Fruit fly (Drosophila melanogaster) whole organism, embryonic: ENCODE measurements around the gene CG4313.

Source experiments
- Asciz ChIP-seq: fragments of 200-800 bp; sonication (Bioruptor generic); optimal IDR thresholded peaks from 2 replicates; lab custom pipeline; 2017; ENCODE audit warnings: missing biosample characterization, mild to moderate bottlenecking, missing genetic modification characterization, missing genetic modification reagents
- Bgb ChIP-seq: fragments of 200-800 bp; sonication (Bioruptor generic); IDR thresholded peaks from 2 replicates; pipeline ENCODE4 v1.3.6; 2022; ENCODE audit warnings: missing biosample characterization, missing genetic modification characterization; ENCODE audit not compliant: partially characterized antibody
- Blimp-1 ChIP-seq: fragments of 200-800 bp; sonication (Bioruptor generic); optimal IDR thresholded peaks from 3 replicates; lab custom pipeline; 2018; ENCODE audit warnings: missing biosample characterization, missing genetic modification characterization, mild to moderate bottlenecking, moderate library complexity, missing genetic modification reagents
- CG11398 ChIP-seq: fragments of 200-800 bp; sonication (Bioruptor generic); optimal IDR thresholded peaks from 2 replicates; lab custom pipeline; 2016; ENCODE audit warnings: missing biosample characterization, missing genetic modification characterization
- CG1529 ChIP-seq: fragments of 200-800 bp; sonication (Bioruptor generic); optimal IDR thresholded peaks from 3 replicates; lab custom pipeline; 2018; ENCODE audit warnings: missing biosample characterization, missing genetic modification characterization
- CG1603 ChIP-seq: fragments of 200-800 bp; sonication (Bioruptor generic); optimal IDR thresholded peaks from 2 replicates; lab custom pipeline; 2019; ENCODE audit warnings: missing biosample characterization, mild to moderate bottlenecking, missing genetic modification characterization, moderate library complexity
- CG1647 ChIP-seq: fragments of 200-800 bp; sonication (Bioruptor generic); optimal IDR thresholded peaks from 3 replicates; lab custom pipeline; 2016; ENCODE audit warnings: missing biosample characterization, missing genetic modification characterization
- CG18599 ChIP-seq: fragments of 200-800 bp; sonication (Bioruptor generic); optimal IDR thresholded peaks from 3 replicates; lab custom pipeline; 2017; ENCODE audit warnings: missing biosample characterization, missing genetic modification characterization, mild to moderate bottlenecking, moderate library complexity, missing genetic modification reagents
- CG2116 ChIP-seq: fragments of 200-800 bp; sonication (Bioruptor generic); optimal IDR thresholded peaks from 3 replicates; lab custom pipeline; 2018; ENCODE audit warnings: missing biosample characterization, mild to moderate bottlenecking, missing genetic modification characterization
- CG2199 ChIP-seq: fragments of 200-800 bp; sonication (Bioruptor generic); IDR thresholded peaks from 3 replicates; pipeline ENCODE4 v1.3.6; 2022; ENCODE audit warnings: missing biosample characterization, missing genetic modification characterization
- CG30403 ChIP-seq: fragments of 200-800 bp; sonication (Bioruptor generic); optimal IDR thresholded peaks from 3 replicates; lab custom pipeline; 2016; ENCODE audit warnings: missing biosample characterization, missing genetic modification characterization
- CG34224 ChIP-seq: fragments of 200-800 bp; sonication (Bioruptor generic); IDR thresholded peaks from 3 replicates; pipeline ENCODE4 v1.3.6; 2022; ENCODE audit warnings: missing biosample characterization, missing genetic modification characterization; ENCODE audit not compliant: partially characterized antibody
- CG34422 ChIP-seq: fragments of 200-800 bp; sonication (Bioruptor generic); IDR thresholded peaks from 3 replicates; pipeline ENCODE4 v1.3.6; 2022; ENCODE audit warnings: missing biosample characterization, missing genetic modification characterization
- CG4424 ChIP-seq: fragments of 200-800 bp; sonication (Bioruptor generic); optimal IDR thresholded peaks from 3 replicates; lab custom pipeline; 2016; ENCODE audit warnings: missing biosample characterization, missing genetic modification characterization
- CG5245 ChIP-seq: fragments of 200-800 bp; sonication (Bioruptor generic); optimal IDR thresholded peaks from 3 replicates; lab custom pipeline; 2016; ENCODE audit warnings: missing biosample characterization, missing genetic modification characterization
- CG7839 ChIP-seq: fragments of 200-800 bp; sonication (Bioruptor generic); optimal IDR thresholded peaks from 3 replicates; lab custom pipeline; 2018; ENCODE audit warnings: missing biosample characterization, mild to moderate bottlenecking, missing genetic modification characterization, moderate library complexity
- CG7987 ChIP-seq: fragments of 200-800 bp; sonication (Bioruptor generic); optimal IDR thresholded peaks from 2 replicates; lab custom pipeline; 2018; ENCODE audit warnings: missing biosample characterization, mild to moderate bottlenecking, missing genetic modification characterization, moderate library complexity
- CG8388 ChIP-seq: fragments of 200-800 bp; sonication (Bioruptor generic); optimal IDR thresholded peaks from 2 replicates; lab custom pipeline; 2019; ENCODE audit warnings: missing biosample characterization, mild to moderate bottlenecking, missing genetic modification characterization, moderate library complexity
- CG8478 ChIP-seq: fragments of >200 bp; optimal IDR thresholded peaks from 2 replicates; lab custom pipeline; 2018
- CG9727 ChIP-seq: fragments of 200-800 bp; sonication (Bioruptor generic); optimal IDR thresholded peaks from 3 replicates; lab custom pipeline; 2017; ENCODE audit warnings: missing biosample characterization, mild to moderate bottlenecking, missing genetic modification characterization
- Dip2 ChIP-seq: fragments of 200-800 bp; sonication (Bioruptor generic); IDR thresholded peaks from 2 replicates; pipeline ENCODE4 v1.3.6; 2022; ENCODE audit warnings: missing biosample characterization, missing genetic modification characterization
- Drgx ChIP-seq: fragments of 200-800 bp; sonication (Bioruptor generic); IDR thresholded peaks from 2 replicates; pipeline ENCODE4 v1.3.6; 2022; ENCODE audit warnings: missing biosample characterization, missing genetic modification characterization
- E2f1 ChIP-seq: fragments of 200-800 bp; sonication (Bioruptor generic); IDR thresholded peaks from 2 replicates; pipeline ENCODE4 v1.3.6; 2022; ENCODE audit warnings: missing biosample characterization, missing genetic modification characterization
- Gsc ChIP-seq: fragments of 200-800 bp; sonication (Bioruptor generic); IDR thresholded peaks from 2 replicates; pipeline ENCODE4 v1.3.6; 2022; ENCODE audit warnings: missing biosample characterization, missing genetic modification characterization
- HHEX ChIP-seq: fragments of 200-800 bp; sonication (Bioruptor generic); optimal IDR thresholded peaks from 3 replicates; lab custom pipeline; 2017; ENCODE audit warnings: missing biosample characterization, mild to moderate bottlenecking, missing genetic modification characterization, missing genetic modification reagents
- Med ChIP-seq: fragments of 200-800 bp; sonication (Bioruptor generic); peaks from one replicate; lab custom pipeline; 2016; ENCODE audit warnings: missing biosample characterization, missing genetic modification characterization, mild to moderate bottlenecking, inconsistent platforms, moderate library complexity
- Nf-YC ChIP-seq: fragments of 200-800 bp; optimal IDR thresholded peaks from 3 replicates; lab custom pipeline; 2019; ENCODE audit warnings: missing biosample characterization, mild to moderate bottlenecking, missing genetic modification characterization, moderate library complexity
- Oaz ChIP-seq: fragments of 200-800 bp; sonication (Bioruptor generic); IDR thresholded peaks from 2 replicates; pipeline ENCODE4 v1.3.6; 2022; ENCODE audit warnings: missing biosample characterization, missing genetic modification characterization
- Ptx1 ChIP-seq: fragments of 200-800 bp; sonication (Bioruptor generic); IDR thresholded peaks from 2 replicates; pipeline ENCODE4 v1.3.6; 2022; ENCODE audit warnings: missing biosample characterization, missing genetic modification characterization
- Rfx ChIP-seq: fragments of 200-800 bp; sonication (Bioruptor generic); IDR thresholded peaks from 2 replicates; pipeline ENCODE4 v1.3.6; 2022; ENCODE audit warnings: missing biosample characterization, missing genetic modification characterization
- TFAM ChIP-seq: fragments of 200-800 bp; sonication (Bioruptor generic); optimal IDR thresholded peaks from 2 replicates; lab custom pipeline; 2017; ENCODE audit warnings: missing biosample characterization, missing genetic modification characterization, inconsistent platforms
- ac ChIP-seq: fragments of 200-800 bp; sonication (Bioruptor generic); optimal IDR thresholded peaks from 3 replicates; lab custom pipeline; 2017; ENCODE audit warnings: missing biosample characterization, mild to moderate bottlenecking, missing genetic modification characterization
- amos ChIP-seq: fragments of 200-800 bp; sonication (Bioruptor generic); IDR thresholded peaks from 2 replicates; pipeline ENCODE4 v1.3.6; 2022; ENCODE audit warnings: missing biosample characterization, missing genetic modification characterization; ENCODE audit not compliant: partially characterized antibody
- ci ChIP-seq: fragments of 200-800 bp; sonication (Bioruptor generic); IDR thresholded peaks from 3 replicates; pipeline ENCODE4 v1.3.6; 2022; ENCODE audit warnings: missing biosample characterization, missing genetic modification characterization
- dimm ChIP-seq: fragments of 200-800 bp; sonication (Bioruptor generic); IDR thresholded peaks from 2 replicates; pipeline ENCODE4 v1.3.6; 2022; ENCODE audit warnings: missing biosample characterization, missing genetic modification characterization
- gsb-n ChIP-seq: fragments of 200-800 bp; sonication (Bioruptor generic); optimal IDR thresholded peaks from 3 replicates; lab custom pipeline; 2018; ENCODE audit warnings: missing biosample characterization, mild to moderate bottlenecking, missing genetic modification characterization
- hkb ChIP-seq, 2 experiments: fragments of 200-800 bp in 1 of 2; fragments of >200 bp in 1 of 2; sonication (Bioruptor generic) in 1 of 2; IDR thresholded peaks in 1 of 2; optimal IDR thresholded peaks in 1 of 2; 2 replicates each; pipeline versions ENCODE4 v1.3.6 to Lab custom; 2017 to 2022; ENCODE audit warnings: missing biosample characterization in 1 of 2, missing genetic modification characterization in 1 of 2
- kni ChIP-seq: fragments of 200-800 bp; sonication (Bioruptor generic); optimal IDR thresholded peaks from 3 replicates; lab custom pipeline; 2017; ENCODE audit warnings: mild to moderate bottlenecking, missing biosample characterization, missing genetic modification reagents, missing genetic modification characterization
- pb ChIP-seq: fragments of 200-800 bp; sonication (Bioruptor generic); optimal IDR thresholded peaks from 3 replicates; lab custom pipeline; 2016; ENCODE audit warnings: missing biosample characterization, missing genetic modification characterization
- pho ChIP-seq: fragments of 200-800 bp; sonication (Bioruptor generic); optimal IDR thresholded peaks from 2 replicates; lab custom pipeline; 2016; ENCODE audit warnings: missing biosample characterization, missing genetic modification characterization
- psq ChIP-seq: fragments of 200-800 bp; sonication (Bioruptor generic); optimal IDR thresholded peaks from 2 replicates; lab custom pipeline; 2017; ENCODE audit warnings: missing biosample characterization, missing genetic modification characterization
- shn ChIP-seq: fragments of 200-800 bp; sonication (Bioruptor generic); optimal IDR thresholded peaks from 3 replicates; lab custom pipeline; 2016; ENCODE audit warnings: missing biosample characterization, missing genetic modification characterization

Gene CG4313

dm6 chrX:2094072-2094761, 52.5 kb downstream of the CG4313 start, which contains the start of gene csw (continued):
- no peak for TF ChIP-seq dimm
- no peak for TF ChIP-seq ac (GFP tag; lab: Kevin White, UChicago)
- TF ChIP-seq CG7987 = no peak
- no peak for TF ChIP-seq Dip2 (GFP tag; lab: Robert Waterston, UW)
- peak; percentile 91 for TF ChIP-seq CG8478
- TF ChIP-seq kni = peak; percentile 36
- TF ChIP-seq Asciz = peak; percentile 53
- TF ChIP-seq CG2116 (GFP tag; lab: Kevin White, UChicago) = peak; percentile 81
- no peak for TF ChIP-seq Ptx1 (GFP tag; lab: Robert Waterston, UW)
- TF ChIP-seq ci (GFP tag; lab: Robert Waterston, UW) = peak; percentile 65; the same call in 1 of the 3 replicates
- peak; percentile 86 for TF ChIP-seq Drgx
- TF ChIP-seq CG8388 (GFP tag; lab: Kevin White, UChicago) = no peak
- TF ChIP-seq TFAM (GFP tag; lab: Kevin White, UChicago) = no peak
- TF ChIP-seq CG34224 (GFP tag; lab: Robert Waterston, UW) = no peak
- TF ChIP-seq Gsc = no peak
- no peak for TF ChIP-seq psq (GFP tag; lab: Kevin White, UChicago)
- peak; percentile 44 for TF ChIP-seq shn (GFP tag; lab: Kevin White, UChicago)
- peak; percentile 11 for TF ChIP-seq CG11398 (GFP tag; lab: Kevin White, UChicago)
- peak; percentile 30 for TF ChIP-seq CG1647 (GFP tag; lab: Kevin White, UChicago)
- TF ChIP-seq CG30403 = peak; percentile 31
- TF ChIP-seq gsb-n = peak; percentile 16
- peak; percentile 17 for TF ChIP-seq CG7839 (tag; lab: Kevin White, UChicago)
- peak; percentile 60 for TF ChIP-seq Nf-YC (tag; lab: Kevin White, UChicago)
- peak; percentile 96 for TF ChIP-seq Med
- peak; percentile 86 for TF ChIP-seq CG1603 (tag; lab: Kevin White, UChicago)
- TF ChIP-seq Blimp-1 (GFP tag; lab: Kevin White, UChicago) = peak; percentile 29
- TF ChIP-seq Oaz (GFP tag; lab: Robert Waterston, UW) = no peak
- TF ChIP-seq CG18599 (GFP tag; lab: Kevin White, UChicago) = peak; percentile 31
- TF ChIP-seq CG1529 (GFP tag; lab: Kevin White, UChicago) = no peak
- TF ChIP-seq CG2199 (GFP tag; lab: Robert Waterston, UW) = no peak
- TF ChIP-seq pb = no peak
- TF ChIP-seq pho = peak; percentile 46
- peak; percentile 2 for TF ChIP-seq CG9727 (GFP tag; lab: Kevin White, UChicago)
- peak; percentile 3 for TF ChIP-seq CG4424 (GFP tag; lab: Kevin White, UChicago)
- peak; percentile 59 for TF ChIP-seq Rfx (GFP tag; lab: Robert Waterston, UW)
- peak; percentile 52; the same call in 2 of the 3 replicates for TF ChIP-seq CG34422 (GFP tag; lab: Robert Waterston, UW)
- TF ChIP-seq HHEX (GFP tag; lab: Kevin White, UChicago) = peak; percentile 5
- TF ChIP-seq amos = peak; percentile 58; the same call in 1 of the 2 replicates
- peak; percentile 53 for TF ChIP-seq hkb (optimal IDR thresholded peaks at IDR 0.05; lab: Kevin White, UChicago)
- no peak for TF ChIP-seq hkb (GFP tag; IDR thresholded peaks at IDR 0.05; lab: Robert Waterston, UW)
- TF ChIP-seq CG5245 (GFP tag; lab: Kevin White, UChicago) = no peak
- TF ChIP-seq E2f1 = peak; percentile 17; the same call in 1 of the 2 replicates
- TF ChIP-seq Bgb (GFP tag; lab: Robert Waterston, UW) = peak; percentile 63; the same call in 1 of the 2 replicates
